Fruit fly (Drosophila melanogaster): ENCODE data around the gene js.

- no peak for TF ChIP-seq Vsx2 (GFP tag; optimal IDR thresholded peaks at IDR 0.05; ENCODE audit: partially characterized antibody)
- TF ChIP-seq dsf (GFP tag; optimal IDR thresholded peaks at IDR 0.05; ENCODE audit: borderline replicate concordance): no peak
- TF ChIP-seq pan (optimal IDR thresholded peaks at IDR 0.05): no peak
- TF ChIP-seq N (GFP tag; optimal IDR thresholded peaks at IDR 0.05): no peak
- no peak for TF ChIP-seq rgr (GFP tag; optimal IDR thresholded peaks at IDR 0.05)
- no peak for TF ChIP-seq usp (GFP tag; optimal IDR thresholded peaks at IDR 0.05)
- TF ChIP-seq Abd-B (GFP tag; optimal IDR thresholded peaks at IDR 0.05): no peak
- TF ChIP-seq sage (GFP tag; optimal IDR thresholded peaks at IDR 0.05): no peak
- no peak for TF ChIP-seq dl (GFP tag; optimal IDR thresholded peaks at IDR 0.05; ENCODE audit: insufficient read depth in 1 of 2, partially characterized antibody in 2 of 2)
These were observed 18.9 kb upstream of the js start for dm6 chr3R:16387039-16387438.
